Fruit fly (Drosophila melanogaster): Measurements from ENCODE around the gene CG5708.

CG5708 gene

dm6 chr2L:10266511-10266910 is 39.9 kb upstream of the CG5708 start, which contains the start of gene CG4953 (continued):
- TF ChIP-seq al (GFP tag; IDR thresholded peaks at IDR 0.05) (no peak), peb (GFP tag; IDR thresholded peaks at IDR 0.05) (no peak), Ssrp (tag; optimal IDR thresholded peaks at IDR 0.05) (no peak), nerfin-2 (GFP tag; IDR thresholded peaks at IDR 0.05; ENCODE audit: partially characterized antibody) (no peak), gfzf (GFP tag; optimal IDR thresholded peaks at IDR 0.05) (peak; percentile 67), MBD-R2 (GFP tag; IDR thresholded peaks at IDR 0.05) (peak; percentile 66), wek (GFP tag; optimal IDR thresholded peaks at IDR 0.05) (peak; percentile 93), pho (GFP tag; optimal IDR thresholded peaks at IDR 0.05) (no peak), Tbp (GFP tag; optimal IDR thresholded peaks at IDR 0.05) (no peak), CG2678 (tag; optimal IDR thresholded peaks at IDR 0.05) (no peak), tll (GFP tag; optimal IDR thresholded peaks at IDR 0.05) (no peak), gcm2 (GFP tag; optimal IDR thresholded peaks at IDR 0.05) (no peak), gcm (GFP tag; optimal IDR thresholded peaks at IDR 0.05) (no peak), caup (GFP tag; optimal IDR thresholded peaks at IDR 0.05; ENCODE audit: severe bottlenecking) (no peak), CG17612 (GFP tag; IDR thresholded peaks at IDR 0.05) (no peak), sim (GFP tag; IDR thresholded peaks at IDR 0.05) (no peak), Hmr (GFP tag; optimal IDR thresholded peaks at IDR 0.05) (no peak), NC2β (GFP tag; optimal IDR thresholded peaks at IDR 0.05) (no peak), Sox102F (GFP tag; optimal IDR thresholded peaks at IDR 0.05) (no peak), pzg (GFP tag; optimal IDR thresholded peaks at IDR 0.05) (peak; percentile 44), Rx (GFP tag; IDR thresholded peaks at IDR 0.05) (no peak), CG3847 (GFP tag; IDR thresholded peaks at IDR 0.05) (no peak), yki (optimal IDR thresholded peaks at IDR 0.05) (no peak), CG14860 (GFP tag; IDR thresholded peaks at IDR 0.05; ENCODE audit: partially characterized antibody) (no peak), CG12391 (tag; optimal IDR thresholded peaks at IDR 0.05) (no peak), CG9797 (GFP tag; optimal IDR thresholded peaks at IDR 0.05) (peak; percentile 18), stwl (tag; optimal IDR thresholded peaks at IDR 0.05) (peak; percentile 32)

- TF ChIP-seq CG10959 (GFP tag; IDR thresholded peaks at IDR 0.05) (no peak), Elba2 (GFP tag; optimal IDR thresholded peaks at IDR 0.05) (peak; percentile 27), Asciz (GFP tag; optimal IDR thresholded peaks at IDR 0.05) (no peak), Dp (GFP tag; optimal IDR thresholded peaks at IDR 0.05) (no peak), CG5953 (GFP tag; IDR thresholded peaks at IDR 0.05) (no peak), Awh (GFP tag; IDR thresholded peaks at IDR 0.05) (no peak), CG34376 (GFP tag; optimal IDR thresholded peaks at IDR 0.05) (peak; percentile 0), rib (GFP tag; IDR thresholded peaks at IDR 0.05) (no peak), nom (GFP tag; optimal IDR thresholded peaks at IDR 0.05) (no peak), Abd-B (GFP tag; optimal IDR thresholded peaks at IDR 0.05) (no peak), trem (tag; optimal IDR thresholded peaks at IDR 0.05) (peak; percentile 23), CG1603 (tag; optimal IDR thresholded peaks at IDR 0.05) (peak; percentile 82), lbe (GFP tag; optimal IDR thresholded peaks at IDR 0.05) (peak; percentile 51), BEAF-32 (GFP tag; optimal IDR thresholded peaks at IDR 0.05) (peak; percentile 63), CG32532 (GFP tag; IDR thresholded peaks at IDR 0.05) (no peak), eve (GFP tag; optimal IDR thresholded peaks at IDR 0.05) (peak in 1 of 2 experiments; percentile 56), CG10565 (GFP tag; optimal IDR thresholded peaks at IDR 0.05) (no peak), sna (GFP tag; IDR thresholded peaks at IDR 0.05; ENCODE audit: partially characterized antibody) (0 out of 2 replicates have a peak, but pooled peaks have one; percentile 24), MESR4 (GFP tag; optimal IDR thresholded peaks at IDR 0.05) (peak; percentile 37), pros (GFP tag; optimal IDR thresholded peaks at IDR 0.05) (no peak), E2f1 (GFP tag; IDR thresholded peaks at IDR 0.05) (no peak), gcm (GFP tag; optimal IDR thresholded peaks at IDR 0.05) (no peak), row (GFP tag; IDR thresholded peaks at IDR 0.05) (peak; percentile 42; the same call in 1 of the 3 replicates), Dfd (GFP tag; optimal IDR thresholded peaks at IDR 0.05) (no peak), amos (GFP tag; IDR thresholded peaks at IDR 0.05; ENCODE audit: partially characterized antibody) (peak; percentile 52; the same call in 1 of the 2 replicates)
These were observed 38.5 kb upstream of the CG5708 start, which contains the start of gene Mob3 for dm6 chr2L:10265129-10265528. Gene Mob3, plus strand, starts transcription at chr2L:10265336.

Data from whole organism, embryonic.